Fruit fly (Drosophila melanogaster) whole organism, prepupa: ENCODE data around the gene Gr64d.

ENCODE experiments used
- CG10669 ChIP-seq: fragments of 200-800 bp; sonication (Bioruptor generic); optimal IDR thresholded peaks from 3 replicates; lab custom pipeline; 2018; ENCODE audit warnings: missing biosample characterization, mild to moderate bottlenecking, missing genetic modification characterization, moderate library complexity
- CG11294 ChIP-seq: fragments of 200-800 bp; sonication (Bioruptor generic); IDR thresholded peaks from 2 replicates; pipeline ENCODE4 v1.3.6; 2022; ENCODE audit warnings: missing biosample characterization, missing genetic modification characterization
- CG11762 ChIP-seq: fragments of 200-800 bp; sonication (Bioruptor generic); optimal IDR thresholded peaks from 3 replicates; lab custom pipeline; 2016; ENCODE audit warnings: missing biosample characterization, missing genetic modification characterization; ENCODE audit not compliant: insufficient read depth
- CG11902 ChIP-seq: fragments of 200-800 bp; sonication (Bioruptor generic); optimal IDR thresholded peaks from 3 replicates; lab custom pipeline; 2016; ENCODE audit warnings: missing biosample characterization, missing genetic modification characterization
- CG15336 ChIP-seq: fragments of 200-800 bp; sonication (Bioruptor generic); IDR thresholded peaks from 2 replicates; pipeline ENCODE4 v1.3.6; 2022; ENCODE audit warnings: missing biosample characterization, missing genetic modification characterization
- CG1621 ChIP-seq: fragments of 200-800 bp; sonication (Bioruptor generic); optimal IDR thresholded peaks from 3 replicates; lab custom pipeline; 2018; ENCODE audit warnings: missing biosample characterization, mild to moderate bottlenecking, missing genetic modification characterization
- CG3032 ChIP-seq: fragments of 200-800 bp; optimal IDR thresholded peaks from 2 replicates; lab custom pipeline; 2019; ENCODE audit warnings: missing biosample characterization, mild to moderate bottlenecking, missing genetic modification characterization, moderate library complexity
- CG31627 ChIP-seq: fragments of 200-800 bp; sonication (Bioruptor generic); optimal IDR thresholded peaks from 3 replicates; lab custom pipeline; 2016; ENCODE audit warnings: missing biosample characterization, missing genetic modification characterization
- CG32006 ChIP-seq: fragments of 200-800 bp; sonication (Bioruptor generic); optimal IDR thresholded peaks from 3 replicates; lab custom pipeline; 2017; ENCODE audit warnings: missing biosample characterization, mild to moderate bottlenecking, missing genetic modification characterization
- CG3919 ChIP-seq: fragments of 200-800 bp; sonication (Bioruptor generic); optimal IDR thresholded peaks from 3 replicates; lab custom pipeline; 2016; ENCODE audit warnings: missing biosample characterization, missing genetic modification characterization
- CG6163 ChIP-seq: fragments of 200-800 bp; sonication (Bioruptor generic); IDR thresholded peaks from 3 replicates; pipeline ENCODE4 v1.3.6; 2022; ENCODE audit warnings: missing biosample characterization, missing genetic modification characterization
- CG6276 ChIP-seq: fragments of 200-800 bp; sonication (Bioruptor generic); optimal IDR thresholded peaks from 2 replicates; lab custom pipeline; 2017; ENCODE audit warnings: missing biosample characterization, mild to moderate bottlenecking, missing genetic modification characterization
- CG6792 ChIP-seq: fragments of 200-800 bp; sonication (Bioruptor generic); optimal IDR thresholded peaks from 3 replicates; lab custom pipeline; 2016; ENCODE audit warnings: missing biosample characterization, missing genetic modification characterization
- CG6808 ChIP-seq: fragments of 200-800 bp; sonication (Bioruptor generic); optimal IDR thresholded peaks from 3 replicates; lab custom pipeline; 2017; ENCODE audit warnings: missing biosample characterization, missing genetic modification characterization, mild to moderate bottlenecking, moderate library complexity, missing genetic modification reagents
- CG6854 ChIP-seq: fragments of 200-800 bp; sonication (Bioruptor generic); optimal IDR thresholded peaks from 2 replicates; lab custom pipeline; 2017; ENCODE audit warnings: missing biosample characterization, mild to moderate bottlenecking, missing genetic modification characterization
- CG8119 ChIP-seq: fragments of 200-800 bp; sonication (Bioruptor generic); IDR thresholded peaks from 3 replicates; pipeline ENCODE4 v1.3.6; 2022; ENCODE audit warnings: missing biosample characterization, missing genetic modification characterization
- CG8319 ChIP-seq: fragments of 200-800 bp; sonication (Bioruptor generic); optimal IDR thresholded peaks from 3 replicates; lab custom pipeline; 2016; ENCODE audit warnings: missing biosample characterization, missing genetic modification characterization
- CG8632 ChIP-seq: fragments of 200-800 bp; sonication (Bioruptor generic); optimal IDR thresholded peaks from 3 replicates; lab custom pipeline; 2016; ENCODE audit warnings: missing biosample characterization, missing genetic modification characterization
- Eip75B ChIP-seq: fragments of 200-800 bp; sonication (Bioruptor generic); optimal IDR thresholded peaks from 3 replicates; lab custom pipeline; 2016; ENCODE audit warnings: missing biosample characterization, missing genetic modification characterization
- Eip78C ChIP-seq: fragments of 200-800 bp; sonication (Bioruptor generic); peaks from one replicate; lab custom pipeline; 2016; ENCODE audit warnings: missing biosample characterization, missing genetic modification characterization
- Eip93F ChIP-seq: fragments of 200-800 bp; sonication (Bioruptor generic); optimal IDR thresholded peaks from 2 replicates; lab custom pipeline; 2016; ENCODE audit warnings: missing biosample characterization, mild to moderate bottlenecking, missing genetic modification characterization
- Ets96B ChIP-seq: fragments of 200-800 bp; optimal IDR thresholded peaks from 2 replicates; lab custom pipeline; 2019; ENCODE audit warnings: missing biosample characterization, mild to moderate bottlenecking, missing genetic modification characterization, moderate library complexity
- Hr38 ChIP-seq: sonication (Bioruptor generic); optimal IDR thresholded peaks from 2 replicates; lab custom pipeline; 2016; ENCODE audit warnings: missing biosample characterization, missing genetic modification characterization
- Hr4 ChIP-seq: fragments of 200-800 bp; sonication (Bioruptor generic); optimal IDR thresholded peaks from 3 replicates; lab custom pipeline; 2016; ENCODE audit warnings: missing biosample characterization, missing genetic modification characterization
- Smox ChIP-seq: fragments of 200-800 bp; sonication (Bioruptor generic); optimal IDR thresholded peaks from 3 replicates; lab custom pipeline; 2016; ENCODE audit warnings: missing biosample characterization, missing genetic modification characterization
- Sox14 ChIP-seq: fragments of 200-800 bp; sonication (Bioruptor generic); optimal IDR thresholded peaks from 3 replicates; lab custom pipeline; 2016; ENCODE audit warnings: missing biosample characterization, missing genetic modification characterization
- Sox15 ChIP-seq: fragments of 200-800 bp; sonication (Bioruptor generic); optimal IDR thresholded peaks from 3 replicates; lab custom pipeline; 2016; ENCODE audit warnings: missing biosample characterization, missing genetic modification characterization
- acj6 ChIP-seq: fragments of 200-800 bp; sonication (Bioruptor generic); optimal IDR thresholded peaks from 3 replicates; lab custom pipeline; 2016; ENCODE audit warnings: missing biosample characterization, missing genetic modification characterization
- cyc ChIP-seq: fragments of 200-800 bp; sonication (Bioruptor generic); optimal IDR thresholded peaks from 3 replicates; lab custom pipeline; 2016; ENCODE audit warnings: missing biosample characterization, missing genetic modification characterization
- eg ChIP-seq: fragments of 200-800 bp; sonication (Bioruptor generic); IDR thresholded peaks from 3 replicates; pipeline ENCODE4 v1.3.6; 2022; ENCODE audit warnings: missing biosample characterization, missing genetic modification characterization
- fd59A ChIP-seq: fragments of 200-800 bp; sonication (Bioruptor generic); optimal IDR thresholded peaks from 2 replicates; lab custom pipeline; 2017; ENCODE audit warnings: missing biosample characterization, mild to moderate bottlenecking, missing genetic modification characterization, missing genetic modification reagents
- fd85E ChIP-seq: fragments of 200-800 bp; sonication (Bioruptor generic); optimal IDR thresholded peaks from 3 replicates; lab custom pipeline; 2016; ENCODE audit warnings: missing biosample characterization, missing genetic modification characterization
- fkh ChIP-seq: fragments of 200-800 bp; sonication (Bioruptor generic); optimal IDR thresholded peaks from 3 replicates; lab custom pipeline; 2017; ENCODE audit warnings: missing biosample characterization, mild to moderate bottlenecking, missing genetic modification characterization, moderate library complexity
- lz ChIP-seq: fragments of 200-800 bp; sonication (Bioruptor generic); optimal IDR thresholded peaks from 3 replicates; lab custom pipeline; 2016; ENCODE audit warnings: missing biosample characterization, missing genetic modification characterization
- net ChIP-seq: fragments of 200-800 bp; sonication (Bioruptor generic); optimal IDR thresholded peaks from 3 replicates; lab custom pipeline; 2016; ENCODE audit warnings: missing biosample characterization, missing genetic modification characterization
- pdm3 ChIP-seq: fragments of 200-800 bp; sonication (Bioruptor generic); optimal IDR thresholded peaks from 3 replicates; lab custom pipeline; 2016; ENCODE audit warnings: missing biosample characterization, missing genetic modification characterization
- salr ChIP-seq, 2 experiments: fragments of 200-800 bp; sonication (Bioruptor generic); optimal IDR thresholded peaks; 3 replicates each; lab custom pipeline; 2016 to 2018; ENCODE audit warnings: missing biosample characterization in 2 of 2, missing genetic modification characterization in 2 of 2, mild to moderate bottlenecking in 1 of 2
- svp ChIP-seq: fragments of 200-800 bp; sonication (Bioruptor generic); peaks from one replicate; lab custom pipeline; 2016; ENCODE audit warnings: missing biosample characterization, missing genetic modification characterization
- topi ChIP-seq: fragments of 200-800 bp; sonication (Bioruptor generic); optimal IDR thresholded peaks from 3 replicates; lab custom pipeline; 2016; ENCODE audit warnings: missing biosample characterization, missing genetic modification characterization
- vri ChIP-seq: fragments of 200-800 bp; sonication (Bioruptor generic); optimal IDR thresholded peaks from 3 replicates; lab custom pipeline; 2016; ENCODE audit warnings: missing biosample characterization, mild to moderate bottlenecking, missing genetic modification characterization

Gr64d gene

dm6 chr3L:4001500-4001899 lies 30.4 kb upstream of the Gr64d start:
- no peak for TF ChIP-seq fd85E (GFP tag; lab: Kevin White, UChicago)
- no peak for TF ChIP-seq net (GFP tag; lab: Kevin White, UChicago)
- no peak for TF ChIP-seq fkh
- no peak for TF ChIP-seq acj6 (GFP tag; lab: Kevin White, UChicago)
- no peak for TF ChIP-seq CG31627 (GFP tag; lab: Kevin White, UChicago)
- TF ChIP-seq CG10669 (GFP tag; lab: Kevin White, UChicago) = no peak
- TF ChIP-seq eg (GFP tag; lab: Robert Waterston, UW) = no peak
- no peak for TF ChIP-seq svp (GFP tag; lab: Kevin White, UChicago)
- TF ChIP-seq pdm3 (GFP tag; lab: Kevin White, UChicago) = no peak
- TF ChIP-seq fd59A (GFP tag; lab: Kevin White, UChicago) = no peak
- TF ChIP-seq Sox15 (GFP tag; lab: Kevin White, UChicago) = no peak
- TF ChIP-seq CG3919 (GFP tag; lab: Kevin White, UChicago) = no peak
- no peak for TF ChIP-seq CG1621
- no peak for TF ChIP-seq CG11294 (GFP tag; lab: Robert Waterston, UW)
- no peak for TF ChIP-seq cyc (GFP tag; lab: Kevin White, UChicago)
- no peak for TF ChIP-seq CG32006 (GFP tag; lab: Kevin White, UChicago)
- no peak for TF ChIP-seq CG11762 (GFP tag; lab: Kevin White, UChicago)
- TF ChIP-seq, all 60 proteins: peak for 0

dm6 chr3L:4003316-4003715 lies 28.5 kb upstream of the Gr64d start, which contains the start of gene CG14985:
Gene CG14985, plus strand, starts transcription at chr3L:4003474.
- TF ChIP-seq CG8119 (GFP tag; lab: Robert Waterston, UW) (no peak), Sox14 (GFP tag; lab: Kevin White, UChicago) (peak; percentile 52)

- peak; percentile 34 for TF ChIP-seq Hr4
- no peak for TF ChIP-seq Smox
- no peak for TF ChIP-seq topi (GFP tag; lab: Kevin White, UChicago)
- TF ChIP-seq CG8119 (GFP tag; lab: Robert Waterston, UW) = 0 out of 3 replicates have a peak, but pooled peaks have one; percentile 16
- no peak for TF ChIP-seq CG6854 (GFP tag; lab: Kevin White, UChicago)
- no peak for TF ChIP-seq CG6792 (GFP tag; lab: Kevin White, UChicago)
- peak; percentile 35 for TF ChIP-seq CG32006 (GFP tag; lab: Kevin White, UChicago)
These were observed 24.6 kb upstream of the Gr64d start for dm6 chr3L:4007256-4007655.

- TF ChIP-seq CG15336 (GFP tag; lab: Robert Waterston, UW) = no peak
- TF ChIP-seq svp (GFP tag; lab: Kevin White, UChicago) = peak; percentile 44
These were observed 21.7 kb upstream of the Gr64d start for dm6 chr3L:4010122-4010521.

dm6 chr3L:4014349-4014748 lies 17.5 kb upstream of the Gr64d start:
- TF ChIP-seq CG6792 (GFP tag; lab: Kevin White, UChicago) (no peak), CG11294 (GFP tag; lab: Robert Waterston, UW) (0 out of 2 replicates have a peak, but pooled peaks have one; percentile 11), pdm3 (GFP tag; lab: Kevin White, UChicago) (peak; percentile 3), CG8632 (GFP tag; lab: Kevin White, UChicago) (no peak), CG8119 (GFP tag; lab: Robert Waterston, UW) (0 out of 3 replicates have a peak, but pooled peaks have one; percentile 29), vri (GFP tag; lab: Kevin White, UChicago) (no peak), fd59A (GFP tag; lab: Kevin White, UChicago) (no peak), eg (GFP tag; lab: Robert Waterston, UW) (peak; percentile 63; the same call in 2 of the 3 replicates), CG6808 (GFP tag; lab: Kevin White, UChicago) (no peak), Sox14 (GFP tag; lab: Kevin White, UChicago) (no peak), net (GFP tag; lab: Kevin White, UChicago) (no peak), CG32006 (GFP tag; lab: Kevin White, UChicago) (peak; percentile 39), Hr38 (no peak), Hr4 (peak; percentile 9), Ets96B (tag; lab: Kevin White, UChicago) (peak; percentile 33), CG8319 (GFP tag; lab: Kevin White, UChicago) (no peak), CG11902 (no peak), CG3032 (peak; percentile 32), CG6163 (GFP tag; lab: Robert Waterston, UW) (peak; percentile 60; the same call in 2 of the 3 replicates), salr (GFP tag; optimal IDR thresholded peaks at IDR 0.05; lab: Kevin White, UChicago) (peak in 1 of 2 experiments; percentile 3), CG31627 (GFP tag; lab: Kevin White, UChicago) (no peak), Eip75B (GFP tag; lab: Kevin White, UChicago) (peak; percentile 4), acj6 (GFP tag; lab: Kevin White, UChicago) (no peak), Eip93F (GFP tag; lab: Kevin White, UChicago) (no peak), lz (no peak), CG15336 (GFP tag; lab: Robert Waterston, UW) (peak; percentile 23; the same call in 1 of the 2 replicates), CG6276 (peak; percentile 6), CG10669 (GFP tag; lab: Kevin White, UChicago) (peak; percentile 34), CG3919 (GFP tag; lab: Kevin White, UChicago) (peak; percentile 26), Eip78C (GFP tag; lab: Kevin White, UChicago) (peak; percentile 66), svp (GFP tag; lab: Kevin White, UChicago) (peak; percentile 18), fkh (no peak), CG6854 (GFP tag; lab: Kevin White, UChicago) (no peak)
